Worm (Caenorhabditis elegans) whole organism, mixed stage, embryonic: Measurements from ENCODE around the gene tut-1.

Experiments used
- blmp-1 ChIP-seq: fragments of 150-350 bp; optimal IDR thresholded peaks from 2 replicates; lab custom pipeline; 2014; ENCODE audit warnings: missing biosample characterization, missing genetic modification characterization
- elt-1 ChIP-seq: sonication (generic microtip); optimal IDR thresholded peaks from 2 replicates; lab custom pipeline; 2017; ENCODE audit warnings: missing genetic modification characterization, mild to moderate bottlenecking, missing compliant biosample characterization, antibody characterized with exemption, moderate library complexity, borderline replicate concordance; ENCODE audit not compliant: insufficient read depth
- lin-13 ChIP-seq: fragments of 150-350 bp; optimal IDR thresholded peaks from 2 replicates; lab custom pipeline; 2014; ENCODE audit warnings: missing biosample characterization, missing genetic modification characterization
- mab-5 ChIP-seq: fragments of 150-350 bp; optimal IDR thresholded peaks from 2 replicates; lab custom pipeline; 2014; ENCODE audit warnings: missing biosample characterization, missing genetic modification characterization
- mls-2 ChIP-seq: sonication (generic microtip); optimal IDR thresholded peaks from 2 replicates; lab custom pipeline; 2016; ENCODE audit warnings: mild to moderate bottlenecking, missing genetic modification characterization, moderate library complexity, missing compliant biosample characterization
- snpc-4 ChIP-seq: fragments of 150-350 bp; optimal IDR thresholded peaks from 2 replicates; lab custom pipeline; 2014; ENCODE audit warnings: missing biosample characterization, missing genetic modification characterization

DNA sequence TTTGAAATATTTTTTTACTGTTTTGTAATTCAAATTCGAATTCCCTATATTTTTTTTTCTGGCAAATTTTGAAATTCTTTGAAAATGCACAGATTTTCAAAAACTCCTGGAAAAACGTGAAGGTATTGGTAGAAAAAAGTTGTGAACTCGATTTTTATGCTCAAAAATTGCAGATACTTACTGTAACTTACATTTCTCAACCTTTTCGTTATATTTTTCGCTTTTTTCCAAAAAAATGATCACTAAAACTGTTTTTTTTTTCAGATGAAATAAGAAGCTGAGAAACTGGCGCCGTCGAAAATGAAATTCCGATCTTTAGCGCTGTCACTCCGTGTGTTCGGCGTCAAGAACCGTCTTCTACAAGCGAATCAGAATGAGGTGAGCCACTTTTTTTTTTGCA lies 45.4 kb downstream of the tut-1 start, which contains the start of gene T05C7.8:
- TF ChIP-seq mab-5 (no peak), lin-13 (no peak), elt-1 (tag; lab: Kevin White, UChicago) (no peak), snpc-4 (no peak), mls-2 (tag; lab: Kevin White, UChicago) (no peak), blmp-1 (no peak)
